Fruit fly (Drosophila melanogaster) whole organism, embryonic: ENCODE results near the gene MYPT-75D.

ENCODE experiments used
- Asciz ChIP-seq: fragments of 200-800 bp; sonication (Bioruptor generic); optimal IDR thresholded peaks from 2 replicates; lab custom pipeline; 2017; ENCODE audit warnings: missing biosample characterization, mild to moderate bottlenecking, missing genetic modification characterization, missing genetic modification reagents
- Blimp-1 ChIP-seq: fragments of 200-800 bp; sonication (Bioruptor generic); optimal IDR thresholded peaks from 3 replicates; lab custom pipeline; 2018; ENCODE audit warnings: missing biosample characterization, missing genetic modification characterization, mild to moderate bottlenecking, moderate library complexity, missing genetic modification reagents
- CG10543 ChIP-seq: fragments of 200-800 bp; sonication (Bioruptor generic); optimal IDR thresholded peaks from 3 replicates; lab custom pipeline; 2017; ENCODE audit warnings: missing biosample characterization, mild to moderate bottlenecking, missing genetic modification characterization, moderate library complexity
- CG11085 ChIP-seq: fragments of 200-800 bp; sonication (Bioruptor generic); IDR thresholded peaks from 2 replicates; pipeline ENCODE4 v1.3.6; 2022; ENCODE audit warnings: missing biosample characterization, missing genetic modification characterization
- CG14441 ChIP-seq: fragments of 200-800 bp; sonication (Bioruptor generic); IDR thresholded peaks from 2 replicates; pipeline ENCODE4 v1.3.6; 2022; ENCODE audit warnings: missing biosample characterization, missing genetic modification characterization
- CG15479 ChIP-seq: fragments of 200-800 bp; sonication (Bioruptor generic); optimal IDR thresholded peaks from 3 replicates; lab custom pipeline; 2019; ENCODE audit warnings: missing biosample characterization, mild to moderate bottlenecking, missing genetic modification characterization, moderate library complexity
- CG1603 ChIP-seq: fragments of 200-800 bp; sonication (Bioruptor generic); optimal IDR thresholded peaks from 2 replicates; lab custom pipeline; 2019; ENCODE audit warnings: missing biosample characterization, mild to moderate bottlenecking, missing genetic modification characterization, moderate library complexity
- CG17328 ChIP-seq: fragments of 200-800 bp; sonication (Bioruptor generic); IDR thresholded peaks from 2 replicates; pipeline ENCODE4 v1.3.6; 2022; ENCODE audit warnings: missing biosample characterization, missing genetic modification characterization
- CG17612 ChIP-seq: fragments of 200-800 bp; sonication (Bioruptor generic); IDR thresholded peaks from 2 replicates; pipeline ENCODE4 v1.3.6; 2022; ENCODE audit warnings: missing biosample characterization, missing genetic modification characterization
- CG17912 ChIP-seq: fragments of 200-800 bp; sonication (Bioruptor generic); optimal IDR thresholded peaks from 2 replicates; lab custom pipeline; 2018; ENCODE audit warnings: missing biosample characterization, mild to moderate bottlenecking, missing genetic modification characterization
- CG2202 ChIP-seq: fragments of 200-800 bp; sonication (Bioruptor generic); optimal IDR thresholded peaks from 2 replicates; lab custom pipeline; 2018; ENCODE audit warnings: missing biosample characterization, mild to moderate bottlenecking, missing genetic modification characterization
- CG2889 ChIP-seq: fragments of 200-800 bp; sonication (Bioruptor generic); IDR thresholded peaks from 3 replicates; pipeline ENCODE4 v1.3.6; 2022; ENCODE audit warnings: missing biosample characterization, missing genetic modification characterization
- CG5180 ChIP-seq: fragments of 200-800 bp; sonication (Bioruptor generic); optimal IDR thresholded peaks from 3 replicates; lab custom pipeline; 2017; ENCODE audit warnings: missing biosample characterization, missing genetic modification characterization, mild to moderate bottlenecking, moderate library complexity, missing genetic modification reagents
- CG6175 ChIP-seq: fragments of 200-800 bp; sonication (Bioruptor generic); IDR thresholded peaks from 3 replicates; pipeline ENCODE4 v1.3.6; 2022; ENCODE audit warnings: missing biosample characterization, missing genetic modification characterization
- CG6791 ChIP-seq: fragments of 200-800 bp; sonication (Bioruptor generic); IDR thresholded peaks from 3 replicates; pipeline ENCODE4 v1.3.6; 2022; ENCODE audit warnings: missing biosample characterization, missing genetic modification characterization; ENCODE audit not compliant: partially characterized antibody
- CG6813 ChIP-seq: fragments of 200-800 bp; sonication (Bioruptor generic); optimal IDR thresholded peaks from 2 replicates; lab custom pipeline; 2017; ENCODE audit warnings: missing biosample characterization, missing genetic modification characterization, mild to moderate bottlenecking, moderate library complexity, missing genetic modification reagents
- CG6854 ChIP-seq: fragments of 200-800 bp; sonication (Bioruptor generic); optimal IDR thresholded peaks from 3 replicates; lab custom pipeline; 2017; ENCODE audit warnings: missing biosample characterization, mild to moderate bottlenecking, missing genetic modification characterization
- CG7839 ChIP-seq: fragments of 200-800 bp; sonication (Bioruptor generic); optimal IDR thresholded peaks from 3 replicates; lab custom pipeline; 2018; ENCODE audit warnings: missing biosample characterization, mild to moderate bottlenecking, missing genetic modification characterization, moderate library complexity
- CG8388 ChIP-seq: fragments of 200-800 bp; sonication (Bioruptor generic); optimal IDR thresholded peaks from 2 replicates; lab custom pipeline; 2019; ENCODE audit warnings: missing biosample characterization, mild to moderate bottlenecking, missing genetic modification characterization, moderate library complexity
- Chrac-16 ChIP-seq: fragments of 200-800 bp; sonication (Bioruptor generic); optimal IDR thresholded peaks from 3 replicates; lab custom pipeline; 2016; ENCODE audit warnings: missing biosample characterization, missing genetic modification characterization
- CoRest ChIP-seq: fragments of 200-800 bp; sonication (Bioruptor generic); optimal IDR thresholded peaks from 3 replicates; lab custom pipeline; 2018; ENCODE audit warnings: missing biosample characterization, mild to moderate bottlenecking, missing genetic modification characterization, moderate library complexity
- D19A ChIP-seq: fragments of 200-800 bp; optimal IDR thresholded peaks from 3 replicates; lab custom pipeline; 2019; ENCODE audit warnings: missing biosample characterization, mild to moderate bottlenecking, missing genetic modification characterization, moderate library complexity
- Dll ChIP-seq: fragments of 200-800 bp; sonication (Bioruptor generic); IDR thresholded peaks from 4 replicates; pipeline ENCODE4 v1.3.6; 2022; ENCODE audit warnings: missing biosample characterization, missing genetic modification characterization; ENCODE audit not compliant: partially characterized antibody
- Hr3 ChIP-seq: fragments of 200-800 bp; sonication (Bioruptor generic); optimal IDR thresholded peaks from 3 replicates; lab custom pipeline; 2016; ENCODE audit warnings: missing biosample characterization, missing genetic modification characterization
- Hr39 ChIP-seq: fragments of >200 bp; optimal IDR thresholded peaks from 2 replicates; lab custom pipeline; 2017
- Lpt ChIP-seq: fragments of >200 bp; optimal IDR thresholded peaks from 2 replicates; lab custom pipeline; 2018; ENCODE audit warnings: missing biosample characterization, missing genetic modification characterization
- NC2β ChIP-seq: fragments of 200-800 bp; sonication (Bioruptor generic); optimal IDR thresholded peaks from 2 replicates; lab custom pipeline; 2016; ENCODE audit warnings: missing biosample characterization, missing genetic modification characterization
- Opbp ChIP-seq: fragments of 200-800 bp; sonication (Bioruptor generic); IDR thresholded peaks from 3 replicates; pipeline ENCODE4 v1.3.6; 2022; ENCODE audit warnings: missing biosample characterization, missing genetic modification characterization; ENCODE audit not compliant: partially characterized antibody
- Pdp1 ChIP-seq, 2 experiments: fragments of 200-800 bp; sonication (Bioruptor generic); optimal IDR thresholded peaks; 3 replicates each; lab custom pipeline; 2016; ENCODE audit warnings: missing biosample characterization in 2 of 2, missing genetic modification characterization in 2 of 2, mild to moderate bottlenecking in 1 of 2, moderate library complexity in 1 of 2
- Sox100B ChIP-seq: fragments of 200-800 bp; sonication (Bioruptor generic); optimal IDR thresholded peaks from 3 replicates; lab custom pipeline; 2018; ENCODE audit warnings: missing biosample characterization, mild to moderate bottlenecking, missing genetic modification characterization
- chinmo ChIP-seq: fragments of 200-800 bp; sonication (Bioruptor generic); IDR thresholded peaks from 4 replicates; pipeline ENCODE4 v1.3.6; 2022; ENCODE audit warnings: missing biosample characterization, missing genetic modification characterization; ENCODE audit not compliant: partially characterized antibody
- croc ChIP-seq: fragments of 200-800 bp; sonication (Bioruptor generic); conservative IDR thresholded peaks from 3 replicates; pipeline ENCODE4 v1.3.6; 2022; ENCODE audit warnings: missing biosample characterization, missing genetic modification characterization
- dm ChIP-seq: fragments of 200-800 bp; sonication (Bioruptor generic); optimal IDR thresholded peaks from 3 replicates; lab custom pipeline; 2016; ENCODE audit warnings: missing biosample characterization, missing genetic modification characterization
- exex ChIP-seq: fragments of 200-800 bp; sonication (Bioruptor generic); optimal IDR thresholded peaks from 4 replicates; lab custom pipeline; 2018; ENCODE audit warnings: missing biosample characterization, mild to moderate bottlenecking, missing genetic modification characterization, moderate library complexity
- grn ChIP-seq: fragments of 200-800 bp; sonication (Bioruptor generic); optimal IDR thresholded peaks from 3 replicates; lab custom pipeline; 2017; ENCODE audit warnings: missing biosample characterization, missing genetic modification characterization
- gt ChIP-seq: fragments of 200-800 bp; sonication (Bioruptor generic); IDR thresholded peaks from 2 replicates; pipeline ENCODE4 v1.3.6; 2022; ENCODE audit warnings: missing biosample characterization, missing genetic modification characterization
- hbn ChIP-seq: fragments of 200-800 bp; sonication (Bioruptor generic); IDR thresholded peaks from 2 replicates; pipeline ENCODE4 v1.3.6; 2022; ENCODE audit warnings: missing biosample characterization, missing genetic modification characterization; ENCODE audit not compliant: partially characterized antibody
- hkb ChIP-seq, 2 experiments: fragments of 200-800 bp in 1 of 2; fragments of >200 bp in 1 of 2; sonication (Bioruptor generic) in 1 of 2; IDR thresholded peaks in 1 of 2; optimal IDR thresholded peaks in 1 of 2; 2 replicates each; pipeline versions ENCODE4 v1.3.6 to Lab custom; 2017 to 2022; ENCODE audit warnings: missing biosample characterization in 1 of 2, missing genetic modification characterization in 1 of 2
- pum ChIP-seq: fragments of 200-800 bp; sonication (Bioruptor generic); optimal IDR thresholded peaks from 2 replicates; lab custom pipeline; 2016; ENCODE audit warnings: missing biosample characterization, missing genetic modification characterization
- ro ChIP-seq: fragments of 200-800 bp; sonication (Bioruptor generic); IDR thresholded peaks from 2 replicates; pipeline ENCODE4 v1.3.6; 2022; ENCODE audit warnings: missing biosample characterization, missing genetic modification characterization
- schlank ChIP-seq: fragments of 200-800 bp; sonication (Bioruptor generic); optimal IDR thresholded peaks from 2 replicates; lab custom pipeline; 2018; ENCODE audit warnings: missing biosample characterization, mild to moderate bottlenecking, missing genetic modification characterization
- sens ChIP-seq: fragments of 200-800 bp; sonication (Bioruptor generic); peaks from one replicate; lab custom pipeline; 2016; ENCODE audit warnings: missing biosample characterization, missing genetic modification characterization
- sisA ChIP-seq: fragments of 200-800 bp; sonication (Bioruptor generic); IDR thresholded peaks from 2 replicates; pipeline ENCODE4 v1.3.6; 2022; ENCODE audit warnings: missing biosample characterization, missing genetic modification characterization
- sqz ChIP-seq: fragments of 200-800 bp; sonication (Bioruptor generic); optimal IDR thresholded peaks from 3 replicates; lab custom pipeline; 2018; ENCODE audit warnings: missing biosample characterization, mild to moderate bottlenecking, missing genetic modification characterization
- tio ChIP-seq: fragments of 200-800 bp; sonication (Bioruptor generic); optimal IDR thresholded peaks from 2 replicates; lab custom pipeline; 2017; ENCODE audit warnings: missing biosample characterization, missing genetic modification characterization, inconsistent platforms
- vfl ChIP-seq: fragments of 200-800 bp; sonication (Bioruptor generic); optimal IDR thresholded peaks from 2 replicates; lab custom pipeline; 2016; ENCODE audit warnings: missing biosample characterization, missing genetic modification characterization
- wek ChIP-seq: fragments of 200-800 bp; sonication (Bioruptor generic); optimal IDR thresholded peaks from 3 replicates; lab custom pipeline; 2018; ENCODE audit warnings: missing biosample characterization, mild to moderate bottlenecking, missing genetic modification characterization, moderate library complexity
- zfh2 ChIP-seq: fragments of 200-800 bp; sonication (Bioruptor generic); optimal IDR thresholded peaks from 2 replicates; lab custom pipeline; 2016; ENCODE audit warnings: missing biosample characterization, missing genetic modification characterization

MYPT-75D gene

DNA sequence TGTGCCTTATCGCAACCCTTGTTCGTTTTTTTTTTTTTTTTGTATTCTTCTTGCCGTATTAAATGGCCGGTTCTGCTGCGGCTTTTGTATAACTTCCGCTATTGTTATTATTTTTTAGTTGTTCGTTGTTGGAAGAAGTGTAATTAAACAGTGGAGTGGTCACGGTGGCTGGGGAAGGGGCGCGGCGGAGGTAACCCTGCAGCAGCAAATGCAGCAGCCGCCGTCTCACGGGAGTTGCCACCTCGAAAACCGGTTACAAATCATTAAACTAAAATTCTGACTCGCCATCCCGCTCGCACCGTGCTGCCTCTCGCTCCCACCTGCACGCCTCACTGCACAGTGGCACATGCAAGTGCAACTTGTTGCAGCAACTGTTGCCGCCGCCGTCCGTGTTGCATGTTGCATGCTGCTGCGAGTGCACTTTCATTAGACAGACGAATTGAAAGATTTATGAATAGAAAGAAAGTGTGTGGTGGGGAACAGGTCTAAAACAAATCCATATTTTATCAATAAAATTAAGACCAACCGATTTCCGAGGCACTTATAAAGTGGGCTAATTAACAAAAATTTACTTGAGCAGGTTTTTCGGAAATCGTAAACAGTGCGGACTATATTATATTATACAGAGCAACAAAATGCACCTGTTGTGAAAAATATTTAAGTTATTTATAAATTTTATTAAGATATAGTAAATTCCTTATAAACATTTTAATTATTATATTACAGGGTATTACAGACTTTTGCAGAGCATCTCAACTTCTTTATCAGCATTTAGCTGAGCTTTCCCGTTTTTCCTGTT, 2.1 kb downstream of the MYPT-75D start (continued):
- TF ChIP-seq sqz (GFP tag; lab: Kevin White, UChicago) (peak; percentile 64), CG17612 (no peak), tio (GFP tag; lab: Kevin White, UChicago) (no peak), CG10543 (GFP tag; lab: Kevin White, UChicago) (no peak), Pdp1 (GFP tag; optimal IDR thresholded peaks at IDR 0.05; lab: Kevin White, UChicago) (peak in 1 of 2 experiments; percentile 6), Asciz (GFP tag; lab: Kevin White, UChicago) (no peak), hkb (optimal IDR thresholded peaks at IDR 0.05; lab: Kevin White, UChicago) (no peak), hkb (GFP tag; IDR thresholded peaks at IDR 0.05; lab: Robert Waterston, UW) (peak; percentile 19; the same call in 1 of the 2 replicates), Opbp (GFP tag; lab: Robert Waterston, UW) (0 out of 3 replicates have a peak, but pooled peaks have one; percentile 7), D19A (tag; lab: Kevin White, UChicago) (peak; percentile 41), CG6791 (peak; percentile 12; the same call in 1 of the 3 replicates), Dll (GFP tag; lab: Robert Waterston, UW) (0 out of 4 replicates have a peak, but pooled peaks have one; percentile 27), Chrac-16 (no peak), CG5180 (GFP tag; lab: Kevin White, UChicago) (peak; percentile 88), CG14441 (0 out of 2 replicates have a peak, but pooled peaks have one; percentile 12), pum (GFP tag; lab: Kevin White, UChicago) (no peak), CG2202 (tag; lab: Kevin White, UChicago) (no peak), CG2889 (no peak), CG8388 (GFP tag; lab: Kevin White, UChicago) (peak; percentile 10), vfl (GFP tag; lab: Kevin White, UChicago) (no peak), Hr39 (lab: Kevin White, UChicago) (no peak), CG15479 (GFP tag; lab: Kevin White, UChicago) (peak; percentile 50), hbn (0 out of 2 replicates have a peak, but pooled peaks have one; percentile 14), sens (peak; percentile 31)

DNA sequence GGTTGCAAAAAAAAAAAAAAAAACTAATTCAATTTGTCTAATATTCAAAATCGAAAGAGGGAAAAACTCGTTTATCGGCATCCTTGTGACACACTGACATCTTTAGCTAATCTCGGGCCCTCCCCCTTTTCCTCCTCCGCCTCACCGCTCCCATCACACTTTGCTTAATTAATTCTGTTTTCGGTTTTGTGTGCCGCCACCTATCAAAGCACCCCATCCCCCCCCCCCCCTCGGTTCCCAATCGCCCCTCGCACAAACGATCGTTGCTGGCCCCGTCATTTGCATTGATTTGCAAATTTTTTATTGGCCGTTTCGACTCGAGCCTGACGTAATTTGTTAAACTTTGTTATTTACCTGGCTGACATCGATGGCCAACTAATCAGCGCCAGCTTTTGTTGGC, 2.7 kb downstream of the MYPT-75D start:
- TF ChIP-seq CoRest (tag; lab: Kevin White, UChicago): no peak
- TF ChIP-seq Hr39 (lab: Kevin White, UChicago): peak; percentile 52
- no peak for TF ChIP-seq CG17328 (GFP tag; lab: Robert Waterston, UW)
- TF ChIP-seq Lpt (GFP tag; lab: Kevin White, UChicago): no peak
- peak; percentile 10 for TF ChIP-seq exex (tag; lab: Kevin White, UChicago)
- no peak for TF ChIP-seq CG6854 (GFP tag; lab: Kevin White, UChicago)
- no peak for TF ChIP-seq wek (GFP tag; lab: Kevin White, UChicago)
- TF ChIP-seq CG6813 (GFP tag; lab: Kevin White, UChicago): no peak
- no peak for TF ChIP-seq croc (GFP tag; lab: Robert Waterston, UW)
- TF ChIP-seq NC2β (GFP tag; lab: Kevin White, UChicago): no peak
- TF ChIP-seq CG17912: no peak
- no peak for TF ChIP-seq Sox100B
- TF ChIP-seq CG7839 (tag; lab: Kevin White, UChicago): no peak
- no peak for TF ChIP-seq ro (GFP tag; lab: Robert Waterston, UW)
- TF ChIP-seq CG1603: no peak
- no peak for TF ChIP-seq grn (GFP tag; lab: Kevin White, UChicago)
- no peak for TF ChIP-seq pum (GFP tag; lab: Kevin White, UChicago)
- no peak for TF ChIP-seq sisA (GFP tag; lab: Robert Waterston, UW)
- no peak for TF ChIP-seq zfh2 (GFP tag; lab: Kevin White, UChicago)
- no peak for TF ChIP-seq gt (GFP tag; lab: Robert Waterston, UW)
- no peak for TF ChIP-seq CG11085 (GFP tag; lab: Robert Waterston, UW)
- TF ChIP-seq schlank: no peak
- no peak for TF ChIP-seq sqz (GFP tag; lab: Kevin White, UChicago)
- TF ChIP-seq CG6175 (GFP tag; lab: Robert Waterston, UW): 0 out of 3 replicates have a peak, but pooled peaks have one; percentile 39
- TF ChIP-seq Hr3 (GFP tag; lab: Kevin White, UChicago): no peak
- TF ChIP-seq chinmo: peak; percentile 66; the same call in 1 of the 4 replicates
- TF ChIP-seq Blimp-1 (GFP tag; lab: Kevin White, UChicago): no peak
- TF ChIP-seq dm (GFP tag; lab: Kevin White, UChicago): no peak
